Fruit fly (Drosophila melanogaster) whole organism, pupa: ENCODE results near the gene milt.
A peak's percentile ranks its signal among the peaks of the same experiment; 100 is the strongest.

Experiments used
- CG14655 ChIP-seq: fragments of 200-800 bp; sonication (Bioruptor generic); optimal IDR thresholded peaks from 3 replicates; lab custom pipeline; 2017; ENCODE audit warnings: mild to moderate bottlenecking, missing biosample characterization, missing genetic modification reagents, missing genetic modification characterization
- CG32121 ChIP-seq: fragments of 200-800 bp; sonication (Bioruptor generic); IDR thresholded peaks from 2 replicates; pipeline ENCODE4 v1.3.6; 2022; ENCODE audit warnings: missing biosample characterization, missing genetic modification characterization
- CG34367 ChIP-seq: fragments of 200-800 bp; sonication (Bioruptor generic); optimal IDR thresholded peaks from 2 replicates; lab custom pipeline; 2018; ENCODE audit warnings: missing biosample characterization, mild to moderate bottlenecking, missing genetic modification characterization
- CG4496 ChIP-seq: fragments of 200-800 bp; sonication (Bioruptor generic); IDR thresholded peaks from 3 replicates; pipeline ENCODE4 v1.3.6; 2022; ENCODE audit warnings: missing biosample characterization, missing genetic modification characterization
- CG8159 ChIP-seq: fragments of 200-800 bp; sonication (Bioruptor generic); optimal IDR thresholded peaks from 3 replicates; lab custom pipeline; 2018; ENCODE audit warnings: missing biosample characterization, mild to moderate bottlenecking, missing genetic modification characterization, moderate library complexity
- EcR ChIP-seq: fragments of 200-800 bp; sonication (Bioruptor generic); optimal IDR thresholded peaks from 3 replicates; lab custom pipeline; 2019; ENCODE audit warnings: missing biosample characterization, missing genetic modification characterization, mild to moderate bottlenecking, moderate library complexity, missing genetic modification reagents

DNA sequence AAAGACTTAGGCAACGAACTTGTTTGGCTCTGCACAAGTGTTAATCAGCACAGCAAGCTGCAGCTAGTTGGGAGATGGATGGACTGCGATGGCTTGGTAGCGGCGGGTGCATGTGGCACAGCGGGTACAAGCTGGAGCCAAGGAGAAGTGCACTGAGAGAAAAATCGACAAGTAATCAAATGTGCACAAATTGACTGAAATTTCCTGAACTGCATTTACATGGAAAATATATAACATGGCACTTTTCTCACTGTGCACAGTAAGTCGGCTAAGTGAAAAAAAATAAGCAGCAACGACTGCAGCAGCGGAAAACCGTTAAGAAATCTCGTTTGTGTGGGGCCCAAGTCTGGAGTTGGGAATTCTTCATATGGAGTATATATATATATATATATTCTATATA is 46.5 kb upstream of the milt start:
- TF ChIP-seq CG14655 (GFP tag; lab: Kevin White, UChicago), result peak; percentile 76
- TF ChIP-seq CG4496 (GFP tag; lab: Robert Waterston, UW), result peak; percentile 87
- TF ChIP-seq CG8159 (tag; lab: Kevin White, UChicago), result peak; percentile 67
- TF ChIP-seq CG34367 (tag; lab: Kevin White, UChicago), result peak; percentile 65
- peak; percentile 83 for TF ChIP-seq CG32121 (GFP tag; lab: Robert Waterston, UW)
- peak; percentile 41 for TF ChIP-seq EcR (GFP tag; lab: Kevin White, UChicago)
